Worm (Caenorhabditis elegans): Measurements from ENCODE around the gene H12C20.7.

- TF ChIP-seq ces-1 (GFP tag; optimal IDR thresholded peaks at IDR 0.05) (no peak), hlh-17 (GFP tag; optimal IDR thresholded peaks at IDR 0.05; ENCODE audit: borderline replicate concordance) (no peak), sup-37 (GFP tag; optimal IDR thresholded peaks at IDR 0.05) (no peak), nhr-76 (tag; optimal IDR thresholded peaks at IDR 0.05) (no peak), elt-3 (tag; optimal IDR thresholded peaks at IDR 0.05) (peak in 5 of 6 experiments; percentile 58 to 92 (median 89)), isw-1 (GFP tag; IDR thresholded peaks at IDR 0.05) (no peak), unc-130 (tag; optimal IDR thresholded peaks at IDR 0.05) (peak; percentile 84), egl-27 (tag; optimal IDR thresholded peaks at IDR 0.05) (peak in 1 of 2 experiments; percentile 12), lir-3 (tag; optimal IDR thresholded peaks at IDR 0.05; ENCODE audit: poor library complexity) (no peak), snpc-4 (tag; optimal IDR thresholded peaks at IDR 0.05) (no peak)
Observed at ce11 chrV:11531100-11531499, 41.7 kb downstream of the H12C20.7 start.

Measured in whole organism, L1 larva.